Fruit fly (Drosophila melanogaster): ENCODE measurements around the gene CG13950.

The CG13950 gene

dm6 chr2L:846167-846868, 13.7 kb upstream of the CG13950 start (continued):
- peak; percentile 7; the same call in 1 of the 2 replicates for TF ChIP-seq ssp (GFP tag; IDR thresholded peaks at IDR 0.05)
- peak; percentile 66 for TF ChIP-seq CG13424 (tag; optimal IDR thresholded peaks at IDR 0.05)
- peak; percentile 25 for TF ChIP-seq salm (tag; optimal IDR thresholded peaks at IDR 0.05)
- TF ChIP-seq CG11504 (tag; optimal IDR thresholded peaks at IDR 0.05) = peak; percentile 84
- TF ChIP-seq CG17361 (GFP tag; IDR thresholded peaks at IDR 0.05) = peak; percentile 77; the same call in 2 of the 3 replicates
- TF ChIP-seq fd102C (GFP tag; optimal IDR thresholded peaks at IDR 0.05) = no peak
- TF ChIP-seq unc-4 (GFP tag; IDR thresholded peaks at IDR 0.05; ENCODE audit: partially characterized antibody) = no peak
- TF ChIP-seq Drgx (GFP tag; IDR thresholded peaks at IDR 0.05) = peak; percentile 42; the same call in 1 of the 2 replicates
- no peak for TF ChIP-seq Taf1 (GFP tag; IDR thresholded peaks at IDR 0.05)
- TF ChIP-seq yki (optimal IDR thresholded peaks at IDR 0.05) = no peak
- peak; percentile 39 for TF ChIP-seq scrt (GFP tag; optimal IDR thresholded peaks at IDR 0.05)
- no peak for TF ChIP-seq Hand (GFP tag; optimal IDR thresholded peaks at IDR 0.05)
- TF ChIP-seq fd3F (GFP tag; optimal IDR thresholded peaks at IDR 0.05) = no peak
- TF ChIP-seq CG31365 (tag; optimal IDR thresholded peaks at IDR 0.05) = peak; percentile 43
- TF ChIP-seq CG13624 (GFP tag; optimal IDR thresholded peaks at IDR 0.05) = peak; percentile 38
- peak; percentile 71 for TF ChIP-seq CG2678 (tag; optimal IDR thresholded peaks at IDR 0.05)
- no peak for TF ChIP-seq sc (optimal IDR thresholded peaks at IDR 0.05)
- peak; percentile 36 for TF ChIP-seq sc (GFP tag; optimal IDR thresholded peaks at IDR 0.05)
- peak; percentile 25 for TF ChIP-seq CG17186 (GFP tag; optimal IDR thresholded peaks at IDR 0.05)
- no peak for TF ChIP-seq CG6175 (GFP tag; IDR thresholded peaks at IDR 0.05)
- TF ChIP-seq HLHmδ (GFP tag; optimal IDR thresholded peaks at IDR 0.05) = no peak
- peak; percentile 67 for TF ChIP-seq sisA (GFP tag; IDR thresholded peaks at IDR 0.05)
- TF ChIP-seq pho (GFP tag; optimal IDR thresholded peaks at IDR 0.05) = peak; percentile 14
- no peak for TF ChIP-seq Dbx (GFP tag; IDR thresholded peaks at IDR 0.05)
- no peak for TF ChIP-seq CG15073 (GFP tag; optimal IDR thresholded peaks at IDR 0.05)
- TF ChIP-seq Stat92E (GFP tag; optimal IDR thresholded peaks at IDR 0.05) = peak in 1 of 3 experiments; percentile 95
- no peak for TF ChIP-seq Elba2 (GFP tag; optimal IDR thresholded peaks at IDR 0.05)
- TF ChIP-seq gem (tag; optimal IDR thresholded peaks at IDR 0.05) = peak; percentile 80
- no peak for TF ChIP-seq Trl (optimal IDR thresholded peaks at IDR 0.05)
- TF ChIP-seq Trl (GFP tag; optimal IDR thresholded peaks at IDR 0.05) = peak; percentile 38
- TF ChIP-seq CG12071 (GFP tag; optimal IDR thresholded peaks at IDR 0.05) = peak; percentile 74
- peak; percentile 40 for TF ChIP-seq CG11723 (GFP tag; optimal IDR thresholded peaks at IDR 0.05)
- no peak for TF ChIP-seq Aef1 (GFP tag; IDR thresholded peaks at IDR 0.05)
- TF ChIP-seq fu2 (GFP tag; optimal IDR thresholded peaks at IDR 0.05) = peak; percentile 25
- TF ChIP-seq Dfd (GFP tag; optimal IDR thresholded peaks at IDR 0.05) = no peak
- no peak for TF ChIP-seq CG8478 (optimal IDR thresholded peaks at IDR 0.05)
- TF ChIP-seq Doc2 (GFP tag; IDR thresholded peaks at IDR 0.05) = no peak
- TF ChIP-seq Usf (GFP tag; optimal IDR thresholded peaks at IDR 0.05) = no peak
- no peak for TF ChIP-seq CG7928 (GFP tag; optimal IDR thresholded peaks at IDR 0.05)
- TF ChIP-seq stwl (tag; optimal IDR thresholded peaks at IDR 0.05) = no peak
- no peak for TF ChIP-seq wdn (GFP tag; IDR thresholded peaks at IDR 0.05)
- TF ChIP-seq CG8359 (GFP tag; optimal IDR thresholded peaks at IDR 0.05; ENCODE audit: borderline replicate concordance) = no peak
- no peak for TF ChIP-seq amos (GFP tag; IDR thresholded peaks at IDR 0.05; ENCODE audit: partially characterized antibody)
- no peak for TF ChIP-seq jumu (GFP tag; optimal IDR thresholded peaks at IDR 0.05)
- no peak for TF ChIP-seq CG10366 (GFP tag; IDR thresholded peaks at IDR 0.05)
- peak; percentile 43; the same call in 1 of the 2 replicates for TF ChIP-seq Rfx (GFP tag; IDR thresholded peaks at IDR 0.05)
- no peak for TF ChIP-seq sens-2 (GFP tag; IDR thresholded peaks at IDR 0.05)
- TF ChIP-seq HLH3B (GFP tag; IDR thresholded peaks at IDR 0.05) = peak; percentile 9; the same call in 1 of the 2 replicates
- peak; percentile 34 for TF ChIP-seq ap (GFP tag; IDR thresholded peaks at IDR 0.05)
- no peak for TF ChIP-seq Dek (tag; optimal IDR thresholded peaks at IDR 0.05)
- peak; percentile 38 for TF ChIP-seq HLH54F (GFP tag; optimal IDR thresholded peaks at IDR 0.05)

Data from whole organism, embryonic.